Worm (Caenorhabditis elegans) whole organism, late embryonic: Measurements from ENCODE around the gene thn-4.

ENCODE experiments used
- C38D4.7 ChIP-seq: fragments of 200-800 bp; sonication (Bioruptor generic); optimal IDR thresholded peaks from 2 replicates; lab custom pipeline; 2018; ENCODE audit warnings: mild to moderate bottlenecking, missing genetic modification characterization, moderate library complexity, missing compliant biosample characterization
- F13H6.1 ChIP-seq: sonication (generic microtip); optimal IDR thresholded peaks from 2 replicates; lab custom pipeline; 2016; ENCODE audit warnings: missing genetic modification characterization, missing compliant biosample characterization
- ama-1 ChIP-seq: fragments of 150-350 bp; optimal IDR thresholded peaks from 2 replicates; lab custom pipeline; 2014
- ceh-14 ChIP-seq: sonication (generic microtip); optimal IDR thresholded peaks from 2 replicates; lab custom pipeline; 2016; ENCODE audit warnings: missing genotype, missing genetic modification characterization, missing compliant biosample characterization
- ceh-18 ChIP-seq: sonication (generic microtip); optimal IDR thresholded peaks from 2 replicates; lab custom pipeline; 2016; ENCODE audit warnings: missing genetic modification characterization, missing compliant biosample characterization
- ceh-19 ChIP-seq: fragments of 200-800 bp; sonication (Bioruptor generic); optimal IDR thresholded peaks from 2 replicates; lab custom pipeline; 2018; ENCODE audit warnings: mild to moderate bottlenecking, missing genetic modification characterization, missing compliant biosample characterization
- ceh-2 ChIP-seq: sonication (generic microtip); optimal IDR thresholded peaks from 2 replicates; lab custom pipeline; 2016; ENCODE audit warnings: missing genotype, missing genetic modification characterization, missing compliant biosample characterization
- ceh-31 ChIP-seq: sonication (generic microtip); optimal IDR thresholded peaks from 2 replicates; lab custom pipeline; 2016; ENCODE audit warnings: missing genetic modification characterization, missing compliant biosample characterization
- ceh-6 ChIP-seq: fragments of 200-800 bp; sonication (Bioruptor generic); optimal IDR thresholded peaks from 2 replicates; lab custom pipeline; 2018; ENCODE audit warnings: mild to moderate bottlenecking, missing genetic modification characterization, missing compliant biosample characterization
- ceh-9 ChIP-seq: sonication (generic microtip); optimal IDR thresholded peaks from 2 replicates; lab custom pipeline; 2016; ENCODE audit warnings: mild to moderate bottlenecking, missing genetic modification characterization, inconsistent platforms, missing compliant biosample characterization
- che-1 ChIP-seq: sonication (generic microtip); optimal IDR thresholded peaks from 2 replicates; lab custom pipeline; 2016; ENCODE audit warnings: mild to moderate bottlenecking, missing genetic modification characterization, missing compliant biosample characterization
- dmd-4 ChIP-seq: sonication (generic microtip); optimal IDR thresholded peaks from 2 replicates; lab custom pipeline; 2016; ENCODE audit warnings: borderline replicate concordance, missing genetic modification characterization, missing compliant biosample characterization
- ets-4 ChIP-seq: sonication (generic microtip); optimal IDR thresholded peaks from 2 replicates; lab custom pipeline; 2016; ENCODE audit warnings: missing genetic modification characterization, missing compliant biosample characterization
- gmeb-2 ChIP-seq: sonication (generic microtip); optimal IDR thresholded peaks from 2 replicates; lab custom pipeline; 2016; ENCODE audit warnings: missing genetic modification characterization, inconsistent platforms, missing compliant biosample characterization
- hlh-30 ChIP-seq: sonication (generic microtip); optimal IDR thresholded peaks from 2 replicates; lab custom pipeline; 2017; ENCODE audit warnings: antibody characterized with exemption, missing genetic modification characterization, missing compliant biosample characterization; ENCODE audit not compliant: insufficient read depth
- hlh-6 ChIP-seq: sonication (generic microtip); optimal IDR thresholded peaks from 2 replicates; lab custom pipeline; 2016; ENCODE audit warnings: missing genotype, missing genetic modification characterization, missing compliant biosample characterization
- hlh-8 ChIP-seq: sonication (generic microtip); optimal IDR thresholded peaks from 2 replicates; lab custom pipeline; 2016; ENCODE audit warnings: missing genotype, missing genetic modification characterization, missing compliant biosample characterization
- lin-11 ChIP-seq: fragments of 200-800 bp; sonication (Bioruptor generic); optimal IDR thresholded peaks from 2 replicates; lab custom pipeline; 2018; ENCODE audit warnings: mild to moderate bottlenecking, missing genetic modification characterization, missing compliant biosample characterization
- mec-3 ChIP-seq: sonication (generic microtip); optimal IDR thresholded peaks from 2 replicates; lab custom pipeline; 2016; ENCODE audit warnings: borderline replicate concordance, missing genetic modification characterization, missing compliant biosample characterization
- nfya-1 ChIP-seq: sonication (generic microtip); optimal IDR thresholded peaks from 2 replicates; lab custom pipeline; 2017; ENCODE audit warnings: missing genetic modification characterization, mild to moderate bottlenecking, missing compliant biosample characterization, antibody characterized with exemption, moderate library complexity
- nhr-11 ChIP-seq: fragments of 150-350 bp; optimal IDR thresholded peaks from 2 replicates; lab custom pipeline; 2014; ENCODE audit warnings: missing biosample characterization, missing genetic modification characterization
- nhr-232 ChIP-seq: sonication (generic microtip); optimal IDR thresholded peaks from 2 replicates; lab custom pipeline; 2016; ENCODE audit warnings: missing genetic modification characterization, missing compliant biosample characterization
- pag-3 ChIP-seq: sonication (generic microtip); optimal IDR thresholded peaks from 2 replicates; lab custom pipeline; 2016; ENCODE audit warnings: missing compliant biosample characterization, missing genetic modification characterization, borderline replicate concordance
- pax-1 ChIP-seq: fragments of 150-350 bp; optimal IDR thresholded peaks from 2 replicates; lab custom pipeline; 2014; ENCODE audit warnings: missing biosample characterization, missing genetic modification characterization
- pha-2 ChIP-seq: sonication (generic microtip); optimal IDR thresholded peaks from 2 replicates; lab custom pipeline; 2017; ENCODE audit warnings: mild to moderate bottlenecking, missing genetic modification characterization, missing compliant biosample characterization
- pqm-1 ChIP-seq: sonication (generic microtip); optimal IDR thresholded peaks from 2 replicates; lab custom pipeline; 2016; ENCODE audit warnings: missing genetic modification characterization, missing compliant biosample characterization
- ref-2 ChIP-seq: sonication (generic microtip); optimal IDR thresholded peaks from 2 replicates; lab custom pipeline; 2016; ENCODE audit warnings: missing genetic modification characterization, missing compliant biosample characterization
- rnt-1 ChIP-seq: sonication (generic microtip); optimal IDR thresholded peaks from 2 replicates; lab custom pipeline; 2016; ENCODE audit warnings: missing genetic modification characterization, missing compliant biosample characterization
- sox-2 ChIP-seq: fragments of 200-800 bp; sonication (Bioruptor generic); IDR thresholded peaks from 2 replicates; pipeline ENCODE4 v1.3.6; 2022; ENCODE audit warnings: missing genetic modification reagents, missing genetic modification characterization, missing compliant biosample characterization
- sox-4 ChIP-seq: sonication (generic microtip); optimal IDR thresholded peaks from 2 replicates; lab custom pipeline; 2017; ENCODE audit warnings: mild to moderate bottlenecking, missing genetic modification characterization, inconsistent platforms, missing compliant biosample characterization
- syd-9 ChIP-seq: sonication (generic microtip); optimal IDR thresholded peaks from 2 replicates; lab custom pipeline; 2016; ENCODE audit warnings: mild to moderate bottlenecking, missing genetic modification characterization, moderate library complexity, missing compliant biosample characterization
- tbx-2 ChIP-seq: sonication (generic microtip); optimal IDR thresholded peaks from 2 replicates; lab custom pipeline; 2016; ENCODE audit warnings: missing genetic modification characterization, missing compliant biosample characterization
- ttx-3 ChIP-seq: sonication (generic microtip); optimal IDR thresholded peaks from 2 replicates; lab custom pipeline; 2016; ENCODE audit warnings: missing genetic modification reagents, missing genetic modification characterization, missing compliant biosample characterization
- unc-3 ChIP-seq, 2 experiments: fragments of 200-800 bp in 1 of 2; sonication (Bioruptor generic) in 1 of 2; sonication (generic microtip) in 1 of 2; conservative IDR thresholded peaks in 1 of 2; optimal IDR thresholded peaks in 1 of 2; 2 replicates each; pipeline versions ENCODE4 v1.3.6 to Lab custom; 2016 to 2022; ENCODE audit warnings: missing compliant biosample characterization in 2 of 2, missing genetic modification characterization in 2 of 2, missing genetic modification reagents in 1 of 2
- unc-42 ChIP-seq: sonication (generic microtip); optimal IDR thresholded peaks from 2 replicates; lab custom pipeline; 2016; ENCODE audit warnings: missing genotype, missing genetic modification characterization, missing compliant biosample characterization
- unc-86 ChIP-seq: sonication (generic microtip); optimal IDR thresholded peaks from 2 replicates; lab custom pipeline; 2016; ENCODE audit warnings: missing genetic modification characterization, missing compliant biosample characterization
- zip-5 ChIP-seq: sonication (generic microtip); optimal IDR thresholded peaks from 2 replicates; lab custom pipeline; 2016; ENCODE audit warnings: missing genetic modification characterization, missing compliant biosample characterization

Gene thn-4

ce11 chrV:16831921-16832320 is 39.4 kb downstream of the thn-4 start, which contains the start of gene srh-215 (continued):
- no peak for TF ChIP-seq pag-3 (tag; lab: Kevin White, UChicago)

ce11 chrV:16831310-16831709 is 40.0 kb downstream of the thn-4 start:
- TF ChIP-seq syd-9 (tag; lab: Kevin White, UChicago) (no peak), C38D4.7 (no peak), unc-42 (no peak), nhr-232 (no peak), hlh-8 (tag; lab: Kevin White, UChicago) (no peak), ceh-9 (tag; lab: Kevin White, UChicago) (no peak)
- TF ChIP-seq, all 69 proteins: peak for 0

- TF ChIP-seq lin-11 (tag; lab: Kevin White, UChicago) (no peak), ceh-19 (GFP tag; lab: Kevin White, UChicago) (no peak), pax-1 (tag; lab: Kevin White, UChicago) (no peak), unc-42 (no peak), zip-5 (tag; lab: Kevin White, UChicago) (no peak), ceh-18 (tag; lab: Kevin White, UChicago) (no peak), sox-2 (GFP tag; lab: Robert Waterston, UW) (no peak), dmd-4 (tag; lab: Kevin White, UChicago) (no peak), ceh-6 (GFP tag; lab: Kevin White, UChicago) (no peak), tbx-2 (tag; lab: Kevin White, UChicago) (no peak), nhr-11 (tag; lab: Kevin White, UChicago) (no peak), rnt-1 (tag; lab: Kevin White, UChicago) (no peak), sox-4 (no peak)
Measured at ce11 chrV:16829396-16829795, 41.9 kb downstream of the thn-4 start, which contains the start of gene srh-214. Gene srh-214 (minus strand): TSS chrV:16829755.

- TF ChIP-seq hlh-6 (tag; lab: Kevin White, UChicago) (no peak), mec-3 (no peak), hlh-30 (tag; lab: Kevin White, UChicago) (no peak), C38D4.7 (no peak), che-1 (tag; lab: Kevin White, UChicago) (no peak), ceh-6 (GFP tag; lab: Kevin White, UChicago) (no peak), F13H6.1 (no peak), pha-2 (tag; lab: Kevin White, UChicago) (no peak), tbx-2 (tag; lab: Kevin White, UChicago) (no peak), pqm-1 (tag; lab: Kevin White, UChicago) (no peak), ttx-3 (tag; lab: Kevin White, UChicago) (no peak), ama-1 (lab: Kevin White, UChicago) (no peak), ceh-31 (tag; lab: Kevin White, UChicago) (no peak)
Measured at ce11 chrV:16827485-16827884, 43.8 kb downstream of the thn-4 start, which contains the start of gene srh-216. Gene srh-216 (minus strand): TSS chrV:16827585.

- no peak for TF ChIP-seq ceh-14 (tag; lab: Kevin White, UChicago)
- no peak for TF ChIP-seq unc-3 (GFP tag; conservative IDR thresholded peaks at IDR 0.05; lab: Robert Waterston, UW)
- TF ChIP-seq unc-3 (tag; optimal IDR thresholded peaks at IDR 0.05; lab: Kevin White, UChicago): no peak
- TF ChIP-seq unc-86 (tag; lab: Kevin White, UChicago): no peak
- no peak for TF ChIP-seq ceh-2
- TF ChIP-seq nhr-11 (tag; lab: Kevin White, UChicago): no peak
- no peak for TF ChIP-seq nfya-1 (tag; lab: Kevin White, UChicago)
- no peak for TF ChIP-seq hlh-30 (tag; lab: Kevin White, UChicago)
- TF ChIP-seq zip-5 (tag; lab: Kevin White, UChicago): no peak
- TF ChIP-seq pqm-1 (tag; lab: Kevin White, UChicago): no peak
- no peak for TF ChIP-seq gmeb-2
- TF ChIP-seq ets-4 (tag; lab: Kevin White, UChicago): no peak
- TF ChIP-seq sox-4: no peak
- no peak for TF ChIP-seq ref-2
- TF ChIP-seq ttx-3 (tag; lab: Kevin White, UChicago): no peak
- TF ChIP-seq, all 69 proteins: peak for 0
Measured at ce11 chrV:16821270-16821737, 50.0 kb downstream of the thn-4 start, which contains the start of gene T20B3.14. Gene T20B3.14 (minus strand): TSS chrV:16821320.
